Worm (Caenorhabditis elegans) whole organism, midembryonic: ENCODE measurements around the gene R05G6.5.

ENCODE experiments used
- T22C8.4 ChIP-seq: fragments of 200-800 bp; sonication (Bioruptor generic); IDR thresholded peaks from 2 replicates; pipeline ENCODE4 v1.3.6; 2022; ENCODE audit warnings: missing genetic modification characterization, missing compliant biosample characterization
- cog-1 ChIP-seq: sonication (generic microtip); optimal IDR thresholded peaks from 2 replicates; lab custom pipeline; 2016; ENCODE audit warnings: missing genetic modification characterization, missing compliant biosample characterization
- flt-1 ChIP-seq: fragments of 200-800 bp; sonication (Bioruptor generic); IDR thresholded peaks from 2 replicates; pipeline ENCODE4 v1.3.6; 2022; ENCODE audit warnings: missing genetic modification characterization, missing compliant biosample characterization
- klf-2 ChIP-seq: fragments of 200-800 bp; sonication (Bioruptor generic); conservative IDR thresholded peaks from 2 replicates; pipeline ENCODE4 v1.3.6; 2022; ENCODE audit warnings: missing genetic modification reagents, missing genetic modification characterization, missing compliant biosample characterization
- med-1 ChIP-seq: sonication (generic microtip); optimal IDR thresholded peaks from 2 replicates; lab custom pipeline; 2017; ENCODE audit warnings: missing genetic modification characterization, mild to moderate bottlenecking, missing compliant biosample characterization, antibody characterized with exemption, missing genetic modification reagents; ENCODE audit not compliant: insufficient read depth
- tab-1 ChIP-seq: fragments of 200-800 bp; sonication (Bioruptor generic); IDR thresholded peaks from 2 replicates; pipeline ENCODE4 v1.3.6; 2022; ENCODE audit warnings: missing genetic modification characterization, missing compliant biosample characterization
- ztf-23 ChIP-seq: fragments of 200-800 bp; sonication (Bioruptor generic); IDR thresholded peaks from 2 replicates; pipeline ENCODE4 v1.3.6; 2022; ENCODE audit warnings: missing genetic modification reagents, missing genetic modification characterization, missing compliant biosample characterization

DNA sequence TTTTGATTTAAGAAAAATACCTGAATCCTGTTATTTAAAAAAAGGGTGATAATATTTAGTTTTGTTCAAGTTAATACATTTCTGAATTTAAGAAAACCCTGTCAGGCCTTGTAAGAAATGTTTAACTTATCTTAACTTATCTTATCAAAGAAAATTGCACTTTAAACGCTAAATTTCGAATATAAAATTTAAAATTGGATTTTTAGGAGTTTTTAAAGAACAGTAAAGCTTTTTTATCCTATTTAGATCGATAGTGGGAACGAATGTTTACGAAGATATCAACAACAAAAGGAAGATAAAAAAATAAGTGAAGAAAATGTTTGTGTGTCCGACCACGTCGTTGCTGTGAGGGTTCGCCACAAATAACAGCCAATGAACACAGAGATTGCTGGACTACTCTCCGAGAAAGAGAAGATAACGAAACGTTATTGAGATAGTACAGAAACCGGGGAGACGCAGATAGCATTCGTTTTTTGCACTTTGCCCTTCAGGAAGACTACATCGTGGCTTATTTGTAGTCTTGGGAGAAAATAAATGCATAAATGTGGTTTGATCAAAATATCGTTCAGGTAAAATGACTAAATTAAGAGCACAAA lies 44.9 kb downstream of the R05G6.5 start, which contains the start of gene dif-1:
- TF ChIP-seq klf-2 (GFP tag; lab: Robert Waterston, UW) (no peak), tab-1 (GFP tag; lab: Robert Waterston, UW) (no peak), cog-1 (tag; lab: Kevin White, UChicago) (no peak), flt-1 (no peak), T22C8.4 (GFP tag; lab: Robert Waterston, UW) (no peak), ztf-23 (GFP tag; lab: Robert Waterston, UW) (no peak), med-1 (no peak)
